Fruit fly (Drosophila melanogaster): ENCODE data around the gene CG5056.

Gene CG5056

dm6 chr2L:10381890-10382450, 15.5 kb downstream of the CG5056 start, which contains the start of gene CG5096 (continued):
- TF ChIP-seq Gug (GFP tag; IDR thresholded peaks at IDR 0.05): no peak; the same call in 1 of the 2 replicates
- TF ChIP-seq CG10631 (GFP tag; optimal IDR thresholded peaks at IDR 0.05): peak; percentile 43
- TF ChIP-seq Lpt (GFP tag; optimal IDR thresholded peaks at IDR 0.05): no peak
- no peak for TF ChIP-seq CG3919 (GFP tag; optimal IDR thresholded peaks at IDR 0.05)
- no peak for TF ChIP-seq eg (GFP tag; IDR thresholded peaks at IDR 0.05)
- no peak for TF ChIP-seq Blimp-1 (GFP tag; optimal IDR thresholded peaks at IDR 0.05)
- peak; percentile 69 for TF ChIP-seq CG8632 (GFP tag; optimal IDR thresholded peaks at IDR 0.05)
- peak; percentile 73 for TF ChIP-seq CG34406 (GFP tag; optimal IDR thresholded peaks at IDR 0.05)
- TF ChIP-seq CG31627 (GFP tag; optimal IDR thresholded peaks at IDR 0.05): peak; percentile 59
- TF ChIP-seq CG3032 (tag; optimal IDR thresholded peaks at IDR 0.05): peak; percentile 39
- peak; percentile 92 for TF ChIP-seq Eip78C (GFP tag)
- TF ChIP-seq CG1621 (tag; optimal IDR thresholded peaks at IDR 0.05): no peak
- TF ChIP-seq lz (GFP tag; optimal IDR thresholded peaks at IDR 0.05): peak; percentile 66
- peak; percentile 55 for TF ChIP-seq OdsH (GFP tag; optimal IDR thresholded peaks at IDR 0.05)
- TF ChIP-seq CG16779 (tag; optimal IDR thresholded peaks at IDR 0.05): no peak
- peak; percentile 60 for TF ChIP-seq acj6 (GFP tag; optimal IDR thresholded peaks at IDR 0.05)
- TF ChIP-seq CG10669 (GFP tag; optimal IDR thresholded peaks at IDR 0.05): peak; percentile 51
- TF ChIP-seq CG32006 (GFP tag; optimal IDR thresholded peaks at IDR 0.05): no peak
- peak; percentile 51 for TF ChIP-seq CG7368 (GFP tag; optimal IDR thresholded peaks at IDR 0.05)
- TF ChIP-seq CG11762 (GFP tag; optimal IDR thresholded peaks at IDR 0.05; ENCODE audit: insufficient read depth): peak; percentile 34
- peak; percentile 14 for TF ChIP-seq CG11902 (GFP tag; optimal IDR thresholded peaks at IDR 0.05)
- TF ChIP-seq dsx (GFP tag; optimal IDR thresholded peaks at IDR 0.05; ENCODE audit: poor library complexity, severe bottlenecking): peak; percentile 29
- peak; percentile 63 for TF ChIP-seq Sox14 (GFP tag; optimal IDR thresholded peaks at IDR 0.05)
- peak; percentile 80 for TF ChIP-seq Met (GFP tag; optimal IDR thresholded peaks at IDR 0.05)
- TF ChIP-seq Ets21C (GFP tag; optimal IDR thresholded peaks at IDR 0.05): peak; percentile 37

DNA sequence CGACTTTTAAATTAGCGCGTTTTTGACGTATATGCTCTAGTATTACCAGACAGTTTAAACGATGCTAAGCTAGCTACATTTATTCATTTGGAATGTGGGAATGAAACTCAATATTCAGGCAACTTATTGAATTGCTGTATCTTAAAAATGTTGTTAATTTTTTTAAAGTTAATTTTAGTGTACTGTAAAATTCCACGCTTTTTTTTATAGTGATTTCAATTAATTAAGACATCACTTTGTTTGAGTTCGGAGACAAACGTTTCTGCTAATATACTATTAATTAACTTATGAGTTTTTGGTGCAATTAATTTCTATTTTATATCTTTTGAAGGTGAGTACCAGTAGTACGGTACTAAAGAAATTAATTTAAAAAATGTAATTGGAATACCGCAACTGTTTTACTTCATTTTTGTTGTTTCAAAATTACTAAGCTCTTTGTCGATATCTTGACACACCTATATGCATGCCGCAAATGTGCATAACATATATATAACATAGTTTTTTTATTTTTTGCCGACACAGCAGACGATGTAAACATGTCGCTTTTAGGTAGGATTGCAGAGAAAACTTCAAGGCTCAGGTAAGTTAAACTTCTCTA, 19.8 kb downstream of the CG5056 start, which contains the start of the genes Cdk1 and mRpS7:
Gene Cdk1 (minus strand): TSS at position 55 of the 598 bp plus-strand sequence.
Gene mRpS7 (plus strand): TSS at position 455 of the 598 bp plus-strand sequence.
- TF ChIP-seq CG16779 (tag; optimal IDR thresholded peaks at IDR 0.05): no peak
- TF ChIP-seq Hr38 (GFP tag; optimal IDR thresholded peaks at IDR 0.05): no peak
- TF ChIP-seq lz (GFP tag; optimal IDR thresholded peaks at IDR 0.05): peak; percentile 61
- no peak for TF ChIP-seq svp (GFP tag)
- no peak for TF ChIP-seq CG6163 (GFP tag; IDR thresholded peaks at IDR 0.05)
- no peak for TF ChIP-seq CG8319 (GFP tag; optimal IDR thresholded peaks at IDR 0.05)
- TF ChIP-seq Sox14 (GFP tag; optimal IDR thresholded peaks at IDR 0.05): peak; percentile 74
- peak; percentile 51 for TF ChIP-seq CG8632 (GFP tag; optimal IDR thresholded peaks at IDR 0.05)
- peak in 1 of 2 experiments; percentile 68 for TF ChIP-seq ss (GFP tag; optimal IDR thresholded peaks at IDR 0.05)
- TF ChIP-seq CG7368 (GFP tag; optimal IDR thresholded peaks at IDR 0.05): peak; percentile 22
- TF ChIP-seq Sox102F (GFP tag; optimal IDR thresholded peaks at IDR 0.05): no peak
- peak; percentile 59 for TF ChIP-seq Ets21C (GFP tag; optimal IDR thresholded peaks at IDR 0.05)
- peak; percentile 74 for TF ChIP-seq Smox (GFP tag; optimal IDR thresholded peaks at IDR 0.05)
- no peak for TF ChIP-seq CG3919 (GFP tag; optimal IDR thresholded peaks at IDR 0.05)
- no peak for TF ChIP-seq spab (GFP tag; optimal IDR thresholded peaks at IDR 0.05)
- TF ChIP-seq CG6792 (GFP tag; optimal IDR thresholded peaks at IDR 0.05): peak; percentile 53
- peak; percentile 74 for TF ChIP-seq topi (GFP tag; optimal IDR thresholded peaks at IDR 0.05)
- TF ChIP-seq vri (GFP tag; optimal IDR thresholded peaks at IDR 0.05): no peak
- TF ChIP-seq CG6808 (GFP tag; optimal IDR thresholded peaks at IDR 0.05): no peak
- peak; percentile 91 for TF ChIP-seq Eip78C (GFP tag)
- no peak; the same call in 1 of the 3 replicates for TF ChIP-seq eg (GFP tag; IDR thresholded peaks at IDR 0.05)
- peak; percentile 79; the same call in 2 of the 3 replicates for TF ChIP-seq CG8119 (GFP tag; IDR thresholded peaks at IDR 0.05)
- TF ChIP-seq CG6854 (GFP tag; optimal IDR thresholded peaks at IDR 0.05): no peak
- TF ChIP-seq CG10631 (GFP tag; optimal IDR thresholded peaks at IDR 0.05): peak; percentile 72
- TF ChIP-seq CG15336 (GFP tag; IDR thresholded peaks at IDR 0.05): peak; percentile 65
- TF ChIP-seq Hr4 (GFP tag; optimal IDR thresholded peaks at IDR 0.05): peak; percentile 73
- peak; percentile 49 for TF ChIP-seq Sox15 (GFP tag; optimal IDR thresholded peaks at IDR 0.05)
- peak; percentile 68 for TF ChIP-seq Ets96B (tag; optimal IDR thresholded peaks at IDR 0.05)
- peak in 1 of 2 experiments; percentile 69 for TF ChIP-seq salr (GFP tag; optimal IDR thresholded peaks at IDR 0.05)
- no peak for TF ChIP-seq net (GFP tag; optimal IDR thresholded peaks at IDR 0.05)
- TF ChIP-seq Gug (GFP tag; IDR thresholded peaks at IDR 0.05): no peak
- peak; percentile 68 for TF ChIP-seq acj6 (GFP tag; optimal IDR thresholded peaks at IDR 0.05)
- TF ChIP-seq Eip75B (GFP tag; optimal IDR thresholded peaks at IDR 0.05): peak; percentile 69
- TF ChIP-seq Blimp-1 (GFP tag; optimal IDR thresholded peaks at IDR 0.05): no peak
- TF ChIP-seq CG3032 (tag; optimal IDR thresholded peaks at IDR 0.05): peak; percentile 71
- TF ChIP-seq cyc (GFP tag; optimal IDR thresholded peaks at IDR 0.05): peak; percentile 72
